Worm (Caenorhabditis elegans) whole organism, young adult: Measurements from ENCODE around the gene T03D8.6.

Experiments used
- aptf-2 ChIP-seq: fragments of 200-800 bp; sonication (Bioruptor generic); conservative IDR thresholded peaks from 2 replicates; pipeline ENCODE4 v1.3.6; 2022; ENCODE audit warnings: missing genetic modification reagents, missing genetic modification characterization, missing compliant biosample characterization
- attf-6 ChIP-seq: fragments of 200-800 bp; sonication (Bioruptor generic); IDR thresholded peaks from 2 replicates; pipeline ENCODE4 v1.3.6; 2022; ENCODE audit warnings: missing genetic modification reagents, missing genetic modification characterization, missing compliant biosample characterization
- hsf-1 ChIP-seq: fragments of 200-800 bp; sonication (Bioruptor generic); IDR thresholded peaks from 2 replicates; pipeline ENCODE4 v1.3.6; 2022; ENCODE audit warnings: missing genetic modification reagents, missing genetic modification characterization, missing compliant biosample characterization
- lir-1 ChIP-seq: fragments of 200-800 bp; sonication (Bioruptor generic); conservative IDR thresholded peaks from 2 replicates; pipeline ENCODE4 v1.3.6; 2022; ENCODE audit warnings: missing genetic modification reagents, missing genetic modification characterization, missing compliant biosample characterization
- mxl-1 ChIP-seq: sonication (generic microtip); optimal IDR thresholded peaks from 2 replicates; lab custom pipeline; 2016; ENCODE audit warnings: missing genetic modification characterization, missing compliant biosample characterization
- ztf-25 ChIP-seq: fragments of 200-800 bp; sonication (Bioruptor generic); IDR thresholded peaks from 2 replicates; pipeline ENCODE4 v1.3.6; 2022; ENCODE audit warnings: missing genetic modification reagents, missing genetic modification characterization, missing compliant biosample characterization

DNA sequence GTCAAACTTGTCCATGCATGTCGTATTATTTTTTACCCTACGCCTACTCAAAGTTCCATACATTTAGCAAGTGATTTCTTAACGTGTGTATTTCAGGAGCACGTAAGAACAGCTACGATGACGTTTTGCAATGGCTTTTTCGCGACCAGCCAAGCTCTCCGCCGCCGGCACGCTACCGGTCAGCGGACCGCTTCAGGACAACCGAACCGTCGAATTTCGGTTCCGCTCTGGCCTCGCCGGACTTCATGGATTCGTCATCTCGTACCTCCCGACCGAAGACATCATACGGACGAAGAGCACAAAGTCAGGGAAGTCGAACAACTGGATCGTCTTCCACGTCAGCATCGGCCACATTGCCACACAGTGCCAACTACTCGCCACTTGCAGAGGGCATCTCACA is 36.5 kb downstream of the T03D8.6 start:
- no peak for TF ChIP-seq mxl-1 (tag; lab: Kevin White, UChicago)
- TF ChIP-seq ztf-25 (GFP tag; lab: Robert Waterston, UW): peak; percentile 26; the same call in 1 of the 2 replicates
- TF ChIP-seq attf-6: no peak
- no peak for TF ChIP-seq hsf-1 (GFP tag; lab: Robert Waterston, UW)
- no peak for TF ChIP-seq aptf-2 (GFP tag; lab: Robert Waterston, UW)
- TF ChIP-seq lir-1: no peak
